Worm (Caenorhabditis elegans) whole organism, L1 larva: ENCODE data around the gene tmd-2.

Experiments used
- F16B12.6 ChIP-seq: fragments of 150-350 bp; optimal IDR thresholded peaks from 2 replicates; lab custom pipeline; 2014; ENCODE audit warnings: missing biosample characterization, missing genetic modification characterization
- efl-3 ChIP-seq: fragments of 200-800 bp; sonication (Bioruptor generic); optimal IDR thresholded peaks from 2 replicates; lab custom pipeline; 2018; ENCODE audit warnings: mild to moderate bottlenecking, missing genetic modification characterization, missing compliant biosample characterization
- egl-27 ChIP-seq, 2 experiments: fragments of 150-350 bp in 1 of 2; sonication (generic microtip); optimal IDR thresholded peaks; 3 replicates each; lab custom pipeline; 2017 to 2018; ENCODE audit warnings: missing biosample characterization in 2 of 2, missing genetic modification characterization in 2 of 2, missing genetic modification reagents in 2 of 2
- elt-2 ChIP-seq: sonication (generic microtip); optimal IDR thresholded peaks from 2 replicates; lab custom pipeline; 2016; ENCODE audit warnings: missing genetic modification characterization, mild to moderate bottlenecking, inconsistent platforms, missing compliant biosample characterization, missing genetic modification reagents
- fos-1 ChIP-seq: fragments of 150-350 bp; optimal IDR thresholded peaks from 2 replicates; lab custom pipeline; 2014; ENCODE audit warnings: missing biosample characterization, missing genetic modification characterization
- jun-1 ChIP-seq: fragments of 150-350 bp; optimal IDR thresholded peaks from 2 replicates; lab custom pipeline; 2014; ENCODE audit warnings: missing biosample characterization, missing genetic modification reagents, missing genetic modification characterization
- lin-13 ChIP-seq: fragments of 150-350 bp; optimal IDR thresholded peaks from 2 replicates; lab custom pipeline; 2014; ENCODE audit warnings: missing biosample characterization, missing genetic modification reagents, missing genetic modification characterization
- nhr-11 ChIP-seq: fragments of 150-350 bp; optimal IDR thresholded peaks from 2 replicates; lab custom pipeline; 2014; ENCODE audit warnings: missing biosample characterization, missing genetic modification characterization
- nhr-12 ChIP-seq: sonication (generic microtip); optimal IDR thresholded peaks from 2 replicates; lab custom pipeline; 2017; ENCODE audit warnings: missing biosample characterization, missing genetic modification characterization
- ztf-11 ChIP-seq, 2 experiments: sonication (generic microtip); optimal IDR thresholded peaks; 2 replicates each; lab custom pipeline; 2016 to 2017; ENCODE audit warnings: missing genetic modification characterization in 2 of 2, missing biosample characterization in 1 of 2, missing compliant biosample characterization in 1 of 2

ce11 chrV:8306366-8306765 is 28.1 kb upstream of the tmd-2 start, which contains the start of gene W02D7.8:
- TF ChIP-seq elt-2 (tag; lab: Kevin White, UChicago) (no peak), nhr-11 (tag; lab: Kevin White, UChicago) (no peak), lin-13 (GFP tag; lab: Kevin White, UChicago) (no peak), nhr-12 (no peak), F16B12.6 (tag; lab: Kevin White, UChicago) (no peak), egl-27 (tag; optimal IDR thresholded peaks at IDR 0.05; lab: Kevin White, UChicago) (no peak), fos-1 (tag; lab: Kevin White, UChicago) (no peak), efl-3 (GFP tag; lab: Kevin White, UChicago) (no peak), jun-1 (tag; lab: Kevin White, UChicago) (no peak), ztf-11 (tag; optimal IDR thresholded peaks at IDR 0.05; lab: Kevin White, UChicago) (no peak)
